Fruit fly (Drosophila melanogaster) whole organism, embryonic: ENCODE data around the gene CG2964.

ENCODE experiments used
- Adf1 ChIP-seq: fragments of 200-800 bp; sonication (Bioruptor generic); IDR thresholded peaks from 2 replicates; pipeline ENCODE4 v1.3.6; 2022; ENCODE audit warnings: missing biosample characterization, missing genetic modification characterization
- CG1024 ChIP-seq: fragments of 200-800 bp; sonication (Bioruptor generic); IDR thresholded peaks from 2 replicates; pipeline ENCODE4 v1.3.6; 2022; ENCODE audit warnings: missing biosample characterization, missing genetic modification characterization
- CG10565 ChIP-seq: fragments of 200-800 bp; sonication (Bioruptor generic); optimal IDR thresholded peaks from 3 replicates; lab custom pipeline; 2016; ENCODE audit warnings: missing biosample characterization, mild to moderate bottlenecking, missing genetic modification characterization
- CG10959 ChIP-seq: fragments of 200-800 bp; sonication (Bioruptor generic); IDR thresholded peaks from 2 replicates; pipeline ENCODE4 v1.3.6; 2022; ENCODE audit warnings: missing biosample characterization, missing genetic modification characterization
- CG11456 ChIP-seq: fragments of 200-800 bp; sonication (Bioruptor generic); IDR thresholded peaks from 3 replicates; pipeline ENCODE4 v1.3.6; 2022; ENCODE audit warnings: missing biosample characterization, missing genetic modification characterization
- CG11723 ChIP-seq: fragments of 200-800 bp; sonication (Bioruptor generic); optimal IDR thresholded peaks from 2 replicates; lab custom pipeline; 2017; ENCODE audit warnings: missing biosample characterization, mild to moderate bottlenecking, missing genetic modification characterization
- CG14014 ChIP-seq: fragments of 200-800 bp; sonication (Bioruptor generic); IDR thresholded peaks from 2 replicates; pipeline ENCODE4 v1.3.6; 2022; ENCODE audit warnings: missing biosample characterization, missing genetic modification characterization
- CG18599 ChIP-seq: fragments of 200-800 bp; sonication (Bioruptor generic); optimal IDR thresholded peaks from 3 replicates; lab custom pipeline; 2017; ENCODE audit warnings: missing biosample characterization, missing genetic modification characterization, mild to moderate bottlenecking, moderate library complexity, missing genetic modification reagents
- CG2120 ChIP-seq: fragments of 200-800 bp; sonication (Bioruptor generic); optimal IDR thresholded peaks from 3 replicates; lab custom pipeline; 2016; ENCODE audit warnings: missing biosample characterization, missing genetic modification characterization
- CG31441 ChIP-seq: fragments of 200-800 bp; sonication (Bioruptor generic); IDR thresholded peaks from 2 replicates; pipeline ENCODE4 v1.3.6; 2022; ENCODE audit warnings: missing biosample characterization, missing genetic modification characterization
- CG32772 ChIP-seq: fragments of 200-800 bp; sonication (Bioruptor generic); IDR thresholded peaks from 2 replicates; pipeline ENCODE4 v1.3.6; 2022; ENCODE audit warnings: missing biosample characterization, missing genetic modification characterization
- CG34376 ChIP-seq: fragments of 200-800 bp; sonication (Bioruptor generic); optimal IDR thresholded peaks from 2 replicates; lab custom pipeline; 2018; ENCODE audit warnings: missing biosample characterization, mild to moderate bottlenecking, missing genetic modification characterization
- CG34422 ChIP-seq: fragments of 200-800 bp; sonication (Bioruptor generic); IDR thresholded peaks from 3 replicates; pipeline ENCODE4 v1.3.6; 2022; ENCODE audit warnings: missing biosample characterization, missing genetic modification characterization
- CG3847 ChIP-seq: fragments of 200-800 bp; sonication (Bioruptor generic); IDR thresholded peaks from 2 replicates; pipeline ENCODE4 v1.3.6; 2022; ENCODE audit warnings: missing biosample characterization, missing genetic modification characterization
- CG4730 ChIP-seq: fragments of 200-800 bp; sonication (Bioruptor generic); IDR thresholded peaks from 2 replicates; pipeline ENCODE4 v1.3.6; 2022; ENCODE audit warnings: missing biosample characterization, missing genetic modification characterization
- CG4820 ChIP-seq: fragments of 200-800 bp; sonication (Bioruptor generic); optimal IDR thresholded peaks from 3 replicates; lab custom pipeline; 2016; ENCODE audit warnings: missing biosample characterization, missing genetic modification characterization
- CG5953 ChIP-seq: fragments of 200-800 bp; sonication (Bioruptor generic); IDR thresholded peaks from 2 replicates; pipeline ENCODE4 v1.3.6; 2022; ENCODE audit warnings: missing biosample characterization, missing genetic modification characterization
- CG7745 ChIP-seq: fragments of 200-800 bp; sonication (Bioruptor generic); optimal IDR thresholded peaks from 2 replicates; lab custom pipeline; 2018; ENCODE audit warnings: missing biosample characterization, mild to moderate bottlenecking, missing genetic modification characterization, moderate library complexity
- CG9797 ChIP-seq: fragments of 200-800 bp; sonication (Bioruptor generic); optimal IDR thresholded peaks from 3 replicates; lab custom pipeline; 2018; ENCODE audit warnings: missing biosample characterization, mild to moderate bottlenecking, missing genetic modification characterization
- CkIIα-i1 ChIP-seq: fragments of 200-800 bp; sonication (Bioruptor generic); IDR thresholded peaks from 2 replicates; pipeline ENCODE4 v1.3.6; 2022; ENCODE audit warnings: missing biosample characterization, missing genetic modification characterization
- Dref ChIP-seq: fragments of 200-800 bp; sonication (Bioruptor generic); IDR thresholded peaks from 2 replicates; pipeline ENCODE4 v1.3.6; 2022; ENCODE audit warnings: missing biosample characterization, missing genetic modification characterization
- Elba2 ChIP-seq: fragments of 200-800 bp; sonication (Bioruptor generic); optimal IDR thresholded peaks from 3 replicates; lab custom pipeline; 2016; ENCODE audit warnings: missing biosample characterization, missing genetic modification characterization
- Ets65A ChIP-seq: fragments of 200-800 bp; sonication (Bioruptor generic); peaks from one replicate; lab custom pipeline; 2016; ENCODE audit warnings: missing biosample characterization, missing genetic modification characterization
- Fer2 ChIP-seq: fragments of 200-800 bp; sonication (Bioruptor generic); optimal IDR thresholded peaks from 2 replicates; lab custom pipeline; 2018; ENCODE audit warnings: missing biosample characterization, mild to moderate bottlenecking, missing genetic modification characterization, moderate library complexity
- HmgZ ChIP-seq: fragments of 200-800 bp; sonication (Bioruptor generic); optimal IDR thresholded peaks from 2 replicates; lab custom pipeline; 2018; ENCODE audit warnings: missing biosample characterization, mild to moderate bottlenecking, missing genetic modification characterization
- Hsf ChIP-seq: fragments of 200-800 bp; sonication (Bioruptor generic); optimal IDR thresholded peaks from 3 replicates; lab custom pipeline; 2016; ENCODE audit warnings: missing biosample characterization, missing genetic modification characterization
- Optix ChIP-seq: fragments of 200-800 bp; sonication (Bioruptor generic); IDR thresholded peaks from 3 replicates; pipeline ENCODE4 v1.3.6; 2022; ENCODE audit warnings: missing biosample characterization, missing genetic modification characterization
- Pdp1 ChIP-seq, 2 experiments: fragments of 200-800 bp; sonication (Bioruptor generic); optimal IDR thresholded peaks; 3 replicates each; lab custom pipeline; 2016; ENCODE audit warnings: missing biosample characterization in 2 of 2, missing genetic modification characterization in 2 of 2, mild to moderate bottlenecking in 1 of 2, moderate library complexity in 1 of 2
- Sox100B ChIP-seq: fragments of 200-800 bp; sonication (Bioruptor generic); optimal IDR thresholded peaks from 3 replicates; lab custom pipeline; 2018; ENCODE audit warnings: missing biosample characterization, mild to moderate bottlenecking, missing genetic modification characterization
- Trl ChIP-seq, 3 experiments: fragments of >200 bp in 2 of 3; fragments of 200-800 bp in 1 of 3; sonication (Bioruptor generic) in 1 of 3; optimal IDR thresholded peaks; 2 replicates in 1 of 3; 3 replicates in 2 of 3; lab custom pipeline; 2016 to 2017; ENCODE audit warnings: missing biosample characterization in 1 of 3, missing genetic modification characterization in 1 of 3
- ato ChIP-seq: fragments of 200-800 bp; sonication (Bioruptor generic); IDR thresholded peaks from 2 replicates; pipeline ENCODE4 v1.3.6; 2022; ENCODE audit warnings: missing biosample characterization, missing genetic modification characterization; ENCODE audit not compliant: partially characterized antibody
- cas ChIP-seq: fragments of 200-800 bp; sonication (Bioruptor generic); IDR thresholded peaks from 2 replicates; pipeline ENCODE4 v1.3.6; 2022; ENCODE audit warnings: missing biosample characterization, missing genetic modification characterization
- chif ChIP-seq, 2 experiments: fragments of 200-800 bp; sonication (Bioruptor generic); optimal IDR thresholded peaks; 3 replicates each; lab custom pipeline; 2016; ENCODE audit warnings: missing biosample characterization in 2 of 2, missing genetic modification characterization in 2 of 2
- crc ChIP-seq: fragments of 200-800 bp; sonication (Bioruptor generic); optimal IDR thresholded peaks from 2 replicates; lab custom pipeline; 2016; ENCODE audit warnings: missing biosample characterization, missing genetic modification characterization
- crp ChIP-seq, 2 experiments: fragments of 200-800 bp; sonication (Bioruptor generic); optimal IDR thresholded peaks; 2 replicates in 1 of 2; 3 replicates in 1 of 2; lab custom pipeline; 2017; ENCODE audit warnings: missing biosample characterization in 2 of 2, missing genetic modification characterization in 2 of 2, mild to moderate bottlenecking in 1 of 2, moderate library complexity in 1 of 2
- emc ChIP-seq: fragments of 200-800 bp; sonication (Bioruptor generic); optimal IDR thresholded peaks from 2 replicates; lab custom pipeline; 2016; ENCODE audit warnings: missing biosample characterization, missing genetic modification characterization
- ind ChIP-seq: fragments of 200-800 bp; sonication (Bioruptor generic); optimal IDR thresholded peaks from 3 replicates; lab custom pipeline; 2016; ENCODE audit warnings: missing biosample characterization, missing genetic modification characterization
- lilli ChIP-seq: fragments of 200-800 bp; sonication (Bioruptor generic); optimal IDR thresholded peaks from 3 replicates; lab custom pipeline; 2016; ENCODE audit warnings: missing biosample characterization, missing genetic modification characterization
- maf-S ChIP-seq: fragments of 200-800 bp; sonication (Bioruptor generic); optimal IDR thresholded peaks from 2 replicates; lab custom pipeline; 2016; ENCODE audit warnings: missing biosample characterization, missing genetic modification characterization
- nau ChIP-seq: fragments of 200-800 bp; sonication (Bioruptor generic); optimal IDR thresholded peaks from 3 replicates; lab custom pipeline; 2017; ENCODE audit warnings: missing biosample characterization, mild to moderate bottlenecking, missing genetic modification characterization, missing genetic modification reagents
- nom ChIP-seq: fragments of 200-800 bp; sonication (Bioruptor generic); optimal IDR thresholded peaks from 2 replicates; lab custom pipeline; 2017; ENCODE audit warnings: missing biosample characterization, missing genetic modification characterization, mild to moderate bottlenecking, moderate library complexity, missing genetic modification reagents
- oc ChIP-seq: fragments of 200-800 bp; sonication (Bioruptor generic); optimal IDR thresholded peaks from 2 replicates; lab custom pipeline; 2018; ENCODE audit warnings: missing biosample characterization, mild to moderate bottlenecking, missing genetic modification characterization, moderate library complexity
- pros ChIP-seq: fragments of 200-800 bp; sonication (Bioruptor generic); optimal IDR thresholded peaks from 3 replicates; lab custom pipeline; 2019; ENCODE audit warnings: missing biosample characterization, mild to moderate bottlenecking, missing genetic modification characterization, moderate library complexity
- repo ChIP-seq: fragments of 200-800 bp; sonication (Bioruptor generic); optimal IDR thresholded peaks from 2 replicates; lab custom pipeline; 2016; ENCODE audit warnings: missing biosample characterization, missing genetic modification characterization
- rib ChIP-seq: fragments of 200-800 bp; sonication (Bioruptor generic); IDR thresholded peaks from 2 replicates; pipeline ENCODE4 v1.3.6; 2022; ENCODE audit warnings: missing biosample characterization, missing genetic modification characterization
- stwl ChIP-seq: fragments of 200-800 bp; sonication (Bioruptor generic); optimal IDR thresholded peaks from 3 replicates; lab custom pipeline; 2018; ENCODE audit warnings: missing biosample characterization, mild to moderate bottlenecking, missing genetic modification characterization, moderate library complexity
- tna ChIP-seq: fragments of 200-800 bp; sonication (Bioruptor generic); IDR thresholded peaks from 2 replicates; pipeline ENCODE4 v1.3.6; 2022; ENCODE audit warnings: missing biosample characterization, missing genetic modification characterization; ENCODE audit not compliant: partially characterized antibody
- trh ChIP-seq: fragments of 200-800 bp; sonication (Bioruptor generic); optimal IDR thresholded peaks from 2 replicates; lab custom pipeline; 2016; ENCODE audit warnings: missing biosample characterization, missing genetic modification characterization
- vnd ChIP-seq: fragments of 200-800 bp; sonication (Bioruptor generic); IDR thresholded peaks from 3 replicates; pipeline ENCODE4 v1.3.6; 2022; ENCODE audit warnings: missing biosample characterization, missing genetic modification characterization; ENCODE audit not compliant: partially characterized antibody

The CG2964 gene

dm6 chr2L:2857862-2858734 is 45.9 kb downstream of the CG2964 start (continued):
- TF ChIP-seq chif (GFP tag; optimal IDR thresholded peaks at IDR 0.05; lab: Kevin White, UChicago) (no peak), pros (no peak), CG11456 (GFP tag; lab: Robert Waterston, UW) (no peak), lilli (GFP tag; lab: Kevin White, UChicago) (peak; percentile 31), Fer2 (no peak), maf-S (GFP tag; lab: Kevin White, UChicago) (no peak), trh (GFP tag; lab: Kevin White, UChicago) (no peak), CG4820 (GFP tag; lab: Kevin White, UChicago) (no peak), Dref (no peak), CG5953 (GFP tag; lab: Robert Waterston, UW) (no peak), CG9797 (GFP tag; lab: Kevin White, UChicago) (no peak), CG34422 (GFP tag; lab: Robert Waterston, UW) (no peak), CG3847 (no peak), rib (GFP tag; lab: Robert Waterston, UW) (peak; percentile 76; the same call in 1 of the 2 replicates), Pdp1 (GFP tag; optimal IDR thresholded peaks at IDR 0.05; lab: Kevin White, UChicago) (no peak), CG18599 (GFP tag; lab: Kevin White, UChicago) (peak; percentile 33), vnd (GFP tag; lab: Robert Waterston, UW) (no peak), nau (GFP tag; lab: Kevin White, UChicago) (no peak), CG1024 (GFP tag; lab: Robert Waterston, UW) (no peak), Adf1 (GFP tag; lab: Robert Waterston, UW) (no peak), Sox100B (GFP tag; lab: Kevin White, UChicago) (peak; percentile 11), CG14014 (GFP tag; lab: Robert Waterston, UW) (peak; percentile 45), cas (GFP tag; lab: Robert Waterston, UW) (no peak), HmgZ (tag; lab: Kevin White, UChicago) (no peak), Hsf (GFP tag; lab: Kevin White, UChicago) (no peak), Optix (GFP tag; lab: Robert Waterston, UW) (no peak), CG11723 (GFP tag; lab: Kevin White, UChicago) (no peak), CkIIα-i1 (GFP tag; lab: Robert Waterston, UW) (no peak), crp (GFP tag; optimal IDR thresholded peaks at IDR 0.05; lab: Kevin White, UChicago) (peak in 1 of 2 experiments; percentile 25), CG4730 (no peak), stwl (tag; lab: Kevin White, UChicago) (no peak), Trl (optimal IDR thresholded peaks at IDR 0.05; lab: Kevin White, UChicago) (peak; percentile 26 to 43), Trl (GFP tag; optimal IDR thresholded peaks at IDR 0.05; lab: Kevin White, UChicago) (peak; percentile 2), Ets65A (GFP tag; lab: Kevin White, UChicago) (peak; percentile 35), CG31441 (no peak), CG34376 (GFP tag; lab: Kevin White, UChicago) (peak; percentile 36), Elba2 (GFP tag; lab: Kevin White, UChicago) (no peak), nom (GFP tag; lab: Kevin White, UChicago) (no peak), CG10565 (GFP tag; lab: Kevin White, UChicago) (no peak), repo (GFP tag; lab: Kevin White, UChicago) (no peak), ato (GFP tag; lab: Robert Waterston, UW) (no peak), oc (tag; lab: Kevin White, UChicago) (no peak), CG2120 (GFP tag; lab: Kevin White, UChicago) (peak; percentile 31), CG32772 (GFP tag; lab: Robert Waterston, UW) (no peak), emc (GFP tag; lab: Kevin White, UChicago) (no peak), tna (GFP tag; lab: Robert Waterston, UW) (no peak), ind (GFP tag; lab: Kevin White, UChicago) (peak; percentile 12), crc (GFP tag; lab: Kevin White, UChicago) (no peak), CG7745 (no peak), CG10959 (no peak; the same call in 1 of the 2 replicates)
